Worm (Caenorhabditis elegans) whole organism, L4 larva: ENCODE results near the gene set-4.

Experiments
- F10B5.3 ChIP-seq: sonication (generic microtip); optimal IDR thresholded peaks from 2 replicates; lab custom pipeline; 2016; ENCODE audit warnings: mild to moderate bottlenecking, missing genetic modification characterization, missing compliant biosample characterization
- F26F4.8 ChIP-seq: fragments of 200-800 bp; sonication (Bioruptor generic); conservative IDR thresholded peaks from 2 replicates; pipeline ENCODE4 v1.3.6; 2022; ENCODE audit warnings: missing genetic modification characterization, missing compliant biosample characterization
- F44E2.7 ChIP-seq: fragments of 200-800 bp; sonication (Bioruptor generic); IDR thresholded peaks from 2 replicates; pipeline ENCODE4 v2.1.2; 2022; ENCODE audit warnings: missing genetic modification characterization, missing compliant biosample characterization
- R02D3.7 ChIP-seq: fragments of 150-350 bp; sonication (generic microtip); optimal IDR thresholded peaks from 3 replicates; lab custom pipeline; 2014; ENCODE audit warnings: missing biosample characterization, missing genetic modification characterization
- T20F7.1 ChIP-seq: fragments of 200-800 bp; sonication (Bioruptor generic); optimal IDR thresholded peaks from 2 replicates; lab custom pipeline; 2018; ENCODE audit warnings: mild to moderate bottlenecking, missing genetic modification characterization, missing compliant biosample characterization
- T26A8.4 ChIP-seq: fragments of 200-800 bp; sonication (Bioruptor generic); IDR thresholded peaks from 2 replicates; pipeline ENCODE4 v1.3.6; 2022; ENCODE audit warnings: missing genetic modification characterization, missing compliant biosample characterization
- Y5F2A.4 ChIP-seq: fragments of 200-800 bp; sonication (Bioruptor generic); optimal IDR thresholded peaks from 2 replicates; lab custom pipeline; 2018; ENCODE audit warnings: mild to moderate bottlenecking, missing genetic modification characterization, missing compliant biosample characterization
- ZK546.5 ChIP-seq, 2 experiments: sonication (generic microtip); optimal IDR thresholded peaks; 2 replicates each; lab custom pipeline; 2017; ENCODE audit warnings: missing biosample characterization in 2 of 2, missing genetic modification characterization in 2 of 2
- aha-1 ChIP-seq: fragments of 150-350 bp; peaks from one replicate; lab custom pipeline; 2014; ENCODE audit warnings: missing biosample characterization, missing genetic modification characterization
- attf-4 ChIP-seq: sonication (generic microtip); optimal IDR thresholded peaks from 3 replicates; lab custom pipeline; 2017; ENCODE audit warnings: missing biosample characterization, missing genetic modification characterization
- ceh-20 ChIP-seq: fragments of 200-800 bp; sonication (Bioruptor generic); IDR thresholded peaks from 2 replicates; pipeline ENCODE4 v1.3.6; 2022; ENCODE audit warnings: missing genetic modification reagents, missing genetic modification characterization, missing compliant biosample characterization
- ceh-32 ChIP-seq: sonication (generic microtip); optimal IDR thresholded peaks from 2 replicates; lab custom pipeline; 2016; ENCODE audit warnings: mild to moderate bottlenecking, missing genetic modification characterization, missing compliant biosample characterization; ENCODE audit not compliant: poor library complexity
- ceh-44 ChIP-seq: fragments of 200-800 bp; sonication (Bioruptor generic); IDR thresholded peaks from 2 replicates; pipeline ENCODE4 v1.3.6; 2022; ENCODE audit warnings: missing genetic modification reagents, missing genetic modification characterization, missing compliant biosample characterization
- ctbp-1 ChIP-seq: fragments of 200-800 bp; sonication (Bioruptor generic); IDR thresholded peaks from 2 replicates; pipeline ENCODE4 v1.3.6; 2022; ENCODE audit warnings: missing genetic modification reagents, missing genetic modification characterization, missing compliant biosample characterization
- daf-16 ChIP-seq, 3 experiments: sonication (generic microtip); optimal IDR thresholded peaks; 2 replicates each; lab custom pipeline; 2016 to 2017; ENCODE audit warnings: missing genetic modification characterization in 3 of 3, missing genetic modification reagents in 3 of 3, mild to moderate bottlenecking in 2 of 3, missing compliant biosample characterization in 2 of 3, missing biosample characterization in 1 of 3, moderate library complexity in 1 of 3
- dmd-9 ChIP-seq: fragments of 200-800 bp; sonication (Bioruptor generic); IDR thresholded peaks from 2 replicates; pipeline ENCODE4 v1.3.6; 2022; ENCODE audit warnings: missing genetic modification reagents, missing genetic modification characterization, missing compliant biosample characterization
- egl-27 ChIP-seq: sonication (generic microtip); optimal IDR thresholded peaks from 3 replicates; lab custom pipeline; 2017; ENCODE audit warnings: missing biosample characterization, missing genetic modification reagents, missing genetic modification characterization
- fkh-10 ChIP-seq: fragments of 150-350 bp; optimal IDR thresholded peaks from 2 replicates; lab custom pipeline; 2014; ENCODE audit warnings: missing biosample characterization, missing genetic modification reagents, missing genetic modification characterization
- gei-8 ChIP-seq: fragments of 200-800 bp; sonication (Bioruptor generic); optimal IDR thresholded peaks from 2 replicates; lab custom pipeline; 2018; ENCODE audit warnings: mild to moderate bottlenecking, missing genetic modification characterization, missing compliant biosample characterization
- hif-1 ChIP-seq, 2 experiments: sonication (generic microtip); optimal IDR thresholded peaks; 2 replicates each; lab custom pipeline; 2016 to 2017; ENCODE audit warnings: missing compliant biosample characterization in 2 of 2, missing genetic modification characterization in 2 of 2, missing genetic modification reagents in 2 of 2, missing genotype in 2 of 2, mild to moderate bottlenecking in 1 of 2
- hlh-30 ChIP-seq: sonication (generic microtip); optimal IDR thresholded peaks from 2 replicates; lab custom pipeline; 2017; ENCODE audit warnings: antibody characterized with exemption, mild to moderate bottlenecking, missing genetic modification characterization, missing compliant biosample characterization; ENCODE audit not compliant: insufficient read depth
- hmg-1.1 ChIP-seq: fragments of 200-800 bp; sonication (Bioruptor generic); IDR thresholded peaks from 2 replicates; pipeline ENCODE4 v1.3.6; 2022; ENCODE audit warnings: missing genetic modification reagents, missing genetic modification characterization, missing compliant biosample characterization
- jun-1 ChIP-seq: fragments of 150-350 bp; optimal IDR thresholded peaks from 2 replicates; lab custom pipeline; 2014; ENCODE audit warnings: missing biosample characterization, missing genetic modification reagents, missing genetic modification characterization
- lin-13 ChIP-seq: fragments of 150-350 bp; optimal IDR thresholded peaks from 2 replicates; lab custom pipeline; 2014; ENCODE audit warnings: missing biosample characterization, missing genetic modification reagents, missing genetic modification characterization
- lin-15B ChIP-seq: fragments of 150-350 bp; sonication (generic microtip); optimal IDR thresholded peaks from 3 replicates; lab custom pipeline; 2014; ENCODE audit warnings: missing biosample characterization, missing genetic modification characterization
- lin-29 ChIP-seq: fragments of 200-800 bp; sonication (Bioruptor generic); IDR thresholded peaks from 2 replicates; pipeline ENCODE4 v1.3.6; 2022; ENCODE audit warnings: missing genetic modification reagents, missing genetic modification characterization, missing compliant biosample characterization
- madf-9 ChIP-seq: fragments of 200-800 bp; sonication (Bioruptor generic); conservative IDR thresholded peaks from 2 replicates; pipeline ENCODE4 v1.3.6; 2022; ENCODE audit warnings: missing genetic modification reagents, missing genetic modification characterization, missing compliant biosample characterization
- mdl-1 ChIP-seq, 2 experiments: fragments of 150-350 bp in 1 of 2; sonication (generic microtip) in 1 of 2; optimal IDR thresholded peaks; 2 replicates each; lab custom pipeline; 2014 to 2017; ENCODE audit warnings: missing biosample characterization in 2 of 2, missing genetic modification characterization in 2 of 2
- mdt-29 ChIP-seq: fragments of 200-800 bp; sonication (Bioruptor generic); IDR thresholded peaks from 2 replicates; pipeline ENCODE4 v1.3.6; 2022; ENCODE audit warnings: missing genetic modification reagents, missing genetic modification characterization, missing compliant biosample characterization
- mep-1 ChIP-seq: fragments of 150-350 bp; sonication (generic microtip); optimal IDR thresholded peaks from 3 replicates; lab custom pipeline; 2014; ENCODE audit warnings: missing biosample characterization, missing genetic modification characterization
- mxl-2 ChIP-seq: fragments of 200-800 bp; sonication (Bioruptor generic); conservative IDR thresholded peaks from 2 replicates; pipeline ENCODE4 v1.3.6; 2022; ENCODE audit warnings: missing genetic modification reagents, missing genetic modification characterization, missing compliant biosample characterization
- mxl-3 ChIP-seq: fragments of 200-800 bp; sonication (Bioruptor generic); optimal IDR thresholded peaks from 2 replicates; lab custom pipeline; 2018; ENCODE audit warnings: mild to moderate bottlenecking, missing genetic modification characterization, missing compliant biosample characterization
- nhr-10 ChIP-seq: fragments of 150-350 bp; optimal IDR thresholded peaks from 2 replicates; lab custom pipeline; 2014; ENCODE audit warnings: missing biosample characterization, missing genetic modification characterization
- nhr-111 ChIP-seq: fragments of 200-800 bp; sonication (Bioruptor generic); optimal IDR thresholded peaks from 2 replicates; lab custom pipeline; 2018; ENCODE audit warnings: mild to moderate bottlenecking, missing genetic modification characterization, missing compliant biosample characterization
- nhr-237 ChIP-seq: sonication (generic microtip); optimal IDR thresholded peaks from 2 replicates; lab custom pipeline; 2017; ENCODE audit warnings: missing biosample characterization, missing genetic modification characterization
- nhr-28 ChIP-seq: fragments of 150-350 bp; optimal IDR thresholded peaks from 2 replicates; lab custom pipeline; 2014; ENCODE audit warnings: missing biosample characterization, missing genetic modification characterization
- nhr-41 ChIP-seq: fragments of 200-800 bp; sonication (Bioruptor generic); IDR thresholded peaks from 2 replicates; pipeline ENCODE4 v1.3.6; 2022; ENCODE audit warnings: missing genetic modification reagents, missing genetic modification characterization, missing compliant biosample characterization
- nhr-76 ChIP-seq: fragments of 150-350 bp; optimal IDR thresholded peaks from 2 replicates; lab custom pipeline; 2014; ENCODE audit warnings: missing biosample characterization, missing genetic modification characterization
- nhr-77 ChIP-seq: fragments of 150-350 bp; optimal IDR thresholded peaks from 2 replicates; lab custom pipeline; 2014; ENCODE audit warnings: missing biosample characterization, missing genetic modification characterization
- pha-4 ChIP-seq, 2 experiments: fragments of 150-350 bp in 1 of 2; fragments of 200-800 bp in 1 of 2; sonication (Bioruptor generic) in 1 of 2; IDR thresholded peaks in 1 of 2; optimal IDR thresholded peaks in 1 of 2; 2 replicates each; pipeline versions ENCODE4 v1.3.6 to Lab custom; 2014 to 2022; ENCODE audit warnings: missing genetic modification characterization in 2 of 2, missing genetic modification reagents in 2 of 2, missing biosample characterization in 1 of 2, missing compliant biosample characterization in 1 of 2
- pqm-1 ChIP-seq: sonication (generic microtip); optimal IDR thresholded peaks from 2 replicates; lab custom pipeline; 2017; ENCODE audit warnings: missing biosample characterization, missing genetic modification characterization
- rbr-2 ChIP-seq: sonication (generic microtip); optimal IDR thresholded peaks from 2 replicates; lab custom pipeline; 2016; ENCODE audit warnings: missing genotype, missing genetic modification characterization, missing compliant biosample characterization
- saeg-2 ChIP-seq: fragments of 200-800 bp; sonication (Bioruptor generic); IDR thresholded peaks from 2 replicates; pipeline ENCODE4 v1.3.6; 2022; ENCODE audit warnings: missing genetic modification reagents, missing genetic modification characterization, missing compliant biosample characterization
- sdz-12 ChIP-seq: fragments of 200-800 bp; sonication (Bioruptor generic); optimal IDR thresholded peaks from 2 replicates; lab custom pipeline; 2018; ENCODE audit warnings: mild to moderate bottlenecking, missing genetic modification characterization, missing compliant biosample characterization
- set-16 ChIP-seq: fragments of 200-800 bp; sonication (Bioruptor generic); IDR thresholded peaks from 2 replicates; pipeline ENCODE4 v1.3.6; 2022; ENCODE audit warnings: missing genetic modification reagents, missing genetic modification characterization, missing compliant biosample characterization
- snpc-1.2 ChIP-seq: fragments of 200-800 bp; sonication (Bioruptor generic); IDR thresholded peaks from 2 replicates; pipeline ENCODE4 v1.3.6; 2022; ENCODE audit warnings: missing genetic modification reagents, missing genetic modification characterization, missing compliant biosample characterization
- unc-39 ChIP-seq: sonication (generic microtip); optimal IDR thresholded peaks from 2 replicates; lab custom pipeline; 2017; ENCODE audit warnings: missing biosample characterization, missing genetic modification characterization
- unc-62 ChIP-seq, 3 experiments: fragments of 150-350 bp in 1 of 3; sonication (generic microtip); optimal IDR thresholded peaks in 2 of 3; peaks in 1 of 3; 1 replicate in 1 of 3; 2 replicates in 2 of 3; lab custom pipeline; 2014 to 2017; ENCODE audit warnings: missing biosample characterization in 3 of 3, missing genetic modification characterization in 3 of 3, missing genetic modification reagents in 3 of 3, missing genotype in 1 of 3
- zip-11 ChIP-seq: fragments of 200-800 bp; sonication (Bioruptor generic); IDR thresholded peaks from 2 replicates; pipeline ENCODE4 v1.3.6; 2022; ENCODE audit warnings: missing genetic modification characterization, missing compliant biosample characterization
- ztf-7 ChIP-seq: fragments of 150-350 bp; optimal IDR thresholded peaks from 2 replicates; lab custom pipeline; 2014; ENCODE audit warnings: missing biosample characterization, missing genetic modification characterization

Gene set-4

ce11 chrII:6348360-6348759, 17.2 kb upstream of the set-4 start (continued):
- TF ChIP-seq snpc-1.2 (GFP tag; lab: Robert Waterston, UW): no peak
- peak; percentile 100 for TF ChIP-seq hlh-30 (tag; lab: Kevin White, UChicago)
- peak; percentile 39 to 42 for TF ChIP-seq daf-16 (GFP tag; optimal IDR thresholded peaks at IDR 0.05; lab: Kevin White, UChicago)
- peak; percentile 88 for TF ChIP-seq daf-16 (tag; optimal IDR thresholded peaks at IDR 0.05; lab: Kevin White, UChicago)
- TF ChIP-seq nhr-77 (tag; lab: Kevin White, UChicago): peak; percentile 76
- no peak for TF ChIP-seq gei-8 (GFP tag; lab: Kevin White, UChicago)
- TF ChIP-seq ctbp-1 (GFP tag; lab: Robert Waterston, UW): peak; percentile 79
- TF ChIP-seq set-16 (GFP tag; lab: Robert Waterston, UW): peak; percentile 77
- peak; percentile 83 for TF ChIP-seq ceh-20 (GFP tag; lab: Robert Waterston, UW)
- no peak for TF ChIP-seq saeg-2 (GFP tag; lab: Robert Waterston, UW)
- no peak for TF ChIP-seq zip-11 (GFP tag; lab: Robert Waterston, UW)
- peak in 1 of 2 experiments; percentile 25 for TF ChIP-seq ZK546.5 (tag; optimal IDR thresholded peaks at IDR 0.05; lab: Kevin White, UChicago)
- TF ChIP-seq nhr-237: no peak
- TF ChIP-seq pha-4 (GFP tag; IDR thresholded peaks at IDR 0.05; lab: Robert Waterston, UW): peak; percentile 70; the same call in 1 of the 2 replicates
- TF ChIP-seq pha-4 (tag; optimal IDR thresholded peaks at IDR 0.05; lab: Kevin White, UChicago): peak; percentile 88
- no peak for TF ChIP-seq unc-39 (tag; lab: Kevin White, UChicago)
- TF ChIP-seq F10B5.3 (tag; lab: Kevin White, UChicago): no peak
- peak; percentile 77 for TF ChIP-seq ztf-7 (tag; lab: Kevin White, UChicago)
- peak; percentile 85 for TF ChIP-seq nhr-28 (tag; lab: Kevin White, UChicago)
- peak; percentile 71 to 92 for TF ChIP-seq mdl-1 (tag; optimal IDR thresholded peaks at IDR 0.05; lab: Kevin White, UChicago)
- TF ChIP-seq fkh-10 (GFP tag; lab: Kevin White, UChicago): no peak
- peak; percentile 84 for TF ChIP-seq nhr-10 (tag; lab: Kevin White, UChicago)
- peak in 1 of 2 experiments; percentile 74 for TF ChIP-seq hif-1 (tag; optimal IDR thresholded peaks at IDR 0.05; lab: Kevin White, UChicago)
- no peak for TF ChIP-seq F26F4.8 (GFP tag; lab: Robert Waterston, UW)
- peak; percentile 89 for TF ChIP-seq mep-1 (tag; lab: Kevin White, UChicago)
- no peak for TF ChIP-seq ceh-44 (GFP tag; lab: Robert Waterston, UW)
- peak; percentile 92 for TF ChIP-seq hmg-1.1 (GFP tag; lab: Robert Waterston, UW)
- TF ChIP-seq aha-1: peak; percentile 89
- no peak for TF ChIP-seq F44E2.7 (GFP tag; lab: Robert Waterston, UW)
- TF ChIP-seq attf-4 (tag; lab: Kevin White, UChicago): peak; percentile 32
- TF ChIP-seq mdt-29 (GFP tag; lab: Robert Waterston, UW): peak; percentile 79; the same call in 1 of the 2 replicates
- TF ChIP-seq egl-27 (tag; lab: Kevin White, UChicago): no peak
- TF ChIP-seq madf-9: peak; percentile 60
- no peak for TF ChIP-seq lin-15B (tag; lab: Kevin White, UChicago)
- peak; percentile 64 for TF ChIP-seq jun-1 (tag; lab: Kevin White, UChicago)
- TF ChIP-seq mxl-2 (GFP tag; lab: Robert Waterston, UW): 0 out of 2 replicates have a peak, but pooled peaks have one; percentile 47
- peak; percentile 88 for TF ChIP-seq rbr-2 (tag; lab: Kevin White, UChicago)
- no peak for TF ChIP-seq Y5F2A.4
- peak; percentile 51 for TF ChIP-seq T20F7.1
- peak; percentile 8 for TF ChIP-seq pqm-1
- TF ChIP-seq lin-13 (GFP tag; lab: Kevin White, UChicago): peak; percentile 85
- TF ChIP-seq mxl-3 (GFP tag; lab: Kevin White, UChicago): peak; percentile 97
- TF ChIP-seq nhr-111: no peak
- no peak for TF ChIP-seq lin-29 (GFP tag; lab: Robert Waterston, UW)
- no peak for TF ChIP-seq dmd-9 (GFP tag; lab: Robert Waterston, UW)
- peak; percentile 11 for TF ChIP-seq nhr-76
- peak in 1 of 2 experiments; percentile 99 for TF ChIP-seq unc-62 (GFP tag; optimal IDR thresholded peaks at IDR 0.05 in 1 of 2; lab: Kevin White, UChicago)
- no peak for TF ChIP-seq unc-62 (tag; optimal IDR thresholded peaks at IDR 0.05; lab: Kevin White, UChicago)
- no peak for TF ChIP-seq R02D3.7
- TF ChIP-seq sdz-12 (GFP tag; lab: Kevin White, UChicago): no peak
- TF ChIP-seq T26A8.4 (GFP tag; lab: Robert Waterston, UW): peak; percentile 79
- 0 out of 2 replicates have a peak, but pooled peaks have one; percentile 13 for TF ChIP-seq nhr-41 (GFP tag; lab: Robert Waterston, UW)
- no peak for TF ChIP-seq ceh-32 (tag; lab: Kevin White, UChicago)
